Worm (Caenorhabditis elegans) whole organism, L2 larva: ENCODE measurements around the gene C32C4.3.

Experiments
- R02D3.7 ChIP-seq: fragments of 150-350 bp; optimal IDR thresholded peaks from 2 replicates; lab custom pipeline; 2014; ENCODE audit warnings: missing biosample characterization, missing genetic modification characterization
- ceh-16 ChIP-seq: fragments of 150-350 bp; optimal IDR thresholded peaks from 2 replicates; lab custom pipeline; 2014; ENCODE audit warnings: missing biosample characterization, missing genetic modification characterization
- ceh-82 ChIP-seq: fragments of 150-350 bp; optimal IDR thresholded peaks from 2 replicates; lab custom pipeline; 2014; ENCODE audit warnings: missing biosample characterization, missing genetic modification characterization
- dmd-4 ChIP-seq: sonication (generic microtip); optimal IDR thresholded peaks from 2 replicates; lab custom pipeline; 2017; ENCODE audit warnings: missing biosample characterization, missing genetic modification characterization
- elt-1 ChIP-seq: fragments of 150-350 bp; optimal IDR thresholded peaks from 2 replicates; lab custom pipeline; 2014; ENCODE audit warnings: missing biosample characterization, missing genetic modification characterization
- lin-13 ChIP-seq: fragments of 150-350 bp; optimal IDR thresholded peaks from 2 replicates; lab custom pipeline; 2014; ENCODE audit warnings: missing biosample characterization, missing genetic modification reagents, missing genetic modification characterization
- mdl-1 ChIP-seq, 2 experiments: fragments of 150-350 bp in 1 of 2; sonication (generic microtip) in 1 of 2; optimal IDR thresholded peaks; 2 replicates each; lab custom pipeline; 2017; ENCODE audit warnings: missing biosample characterization in 2 of 2, missing genetic modification characterization in 2 of 2
- nhr-10 ChIP-seq: sonication (generic microtip); optimal IDR thresholded peaks from 2 replicates; lab custom pipeline; 2017; ENCODE audit warnings: missing biosample characterization, missing genetic modification characterization
- nhr-11 ChIP-seq: fragments of 150-350 bp; optimal IDR thresholded peaks from 2 replicates; lab custom pipeline; 2014; ENCODE audit warnings: missing biosample characterization, missing genetic modification characterization
- snpc-4 ChIP-seq: fragments of 150-350 bp; optimal IDR thresholded peaks from 2 replicates; lab custom pipeline; 2014; ENCODE audit warnings: missing biosample characterization, missing genetic modification characterization
- unc-62 ChIP-seq: fragments of 150-350 bp; optimal IDR thresholded peaks from 2 replicates; lab custom pipeline; 2014; ENCODE audit warnings: missing biosample characterization, missing genetic modification reagents, missing genetic modification characterization
- zag-1 ChIP-seq: fragments of 150-350 bp; optimal IDR thresholded peaks from 2 replicates; lab custom pipeline; 2014; ENCODE audit warnings: missing biosample characterization, missing genetic modification characterization

DNA sequence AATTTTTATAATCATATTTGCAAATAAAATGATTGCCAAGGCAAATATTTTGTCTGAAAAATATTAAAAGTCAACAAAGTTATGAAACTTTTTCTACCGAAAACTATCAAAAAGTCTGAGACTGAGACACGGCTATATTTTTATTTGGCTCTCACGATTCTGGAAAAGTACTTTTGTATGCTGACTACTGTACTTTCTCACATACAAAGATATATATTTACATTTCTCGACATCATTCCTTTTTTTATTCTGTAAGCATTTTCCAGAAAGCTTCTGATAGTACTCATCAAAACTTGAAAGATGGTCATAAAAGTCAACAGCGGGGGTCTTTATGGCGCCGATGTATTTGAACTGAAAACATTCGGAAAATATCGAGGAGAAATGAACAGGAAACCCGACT lies 1.2 kb upstream of the C32C4.3 start, which contains the start of gene aqp-6:
- TF ChIP-seq lin-13 (no peak), mdl-1 (tag; optimal IDR thresholded peaks at IDR 0.05; lab: Kevin White, UChicago) (no peak), nhr-11 (tag; lab: Kevin White, UChicago) (no peak), ceh-82 (tag; lab: Kevin White, UChicago) (no peak), R02D3.7 (tag; lab: Kevin White, UChicago) (no peak), ceh-16 (tag; lab: Kevin White, UChicago) (no peak), snpc-4 (tag; lab: Kevin White, UChicago) (no peak), unc-62 (GFP tag; lab: Kevin White, UChicago) (no peak), elt-1 (tag; lab: Kevin White, UChicago) (no peak), zag-1 (tag; lab: Kevin White, UChicago) (no peak), nhr-10 (tag; lab: Kevin White, UChicago) (no peak), dmd-4 (no peak)
